Fruit fly (Drosophila melanogaster) whole organism, prepupa: Measurements from ENCODE around the gene Jupiter.

ENCODE experiments used
- CG6276 ChIP-seq: fragments of 200-800 bp; sonication (Bioruptor generic); optimal IDR thresholded peaks from 2 replicates; lab custom pipeline; 2017; ENCODE audit warnings: missing biosample characterization, mild to moderate bottlenecking, missing genetic modification characterization
- fkh ChIP-seq: fragments of 200-800 bp; sonication (Bioruptor generic); optimal IDR thresholded peaks from 3 replicates; lab custom pipeline; 2017; ENCODE audit warnings: missing biosample characterization, mild to moderate bottlenecking, missing genetic modification characterization, moderate library complexity
- topi ChIP-seq: fragments of 200-800 bp; sonication (Bioruptor generic); optimal IDR thresholded peaks from 3 replicates; lab custom pipeline; 2016; ENCODE audit warnings: missing biosample characterization, missing genetic modification characterization

DNA sequence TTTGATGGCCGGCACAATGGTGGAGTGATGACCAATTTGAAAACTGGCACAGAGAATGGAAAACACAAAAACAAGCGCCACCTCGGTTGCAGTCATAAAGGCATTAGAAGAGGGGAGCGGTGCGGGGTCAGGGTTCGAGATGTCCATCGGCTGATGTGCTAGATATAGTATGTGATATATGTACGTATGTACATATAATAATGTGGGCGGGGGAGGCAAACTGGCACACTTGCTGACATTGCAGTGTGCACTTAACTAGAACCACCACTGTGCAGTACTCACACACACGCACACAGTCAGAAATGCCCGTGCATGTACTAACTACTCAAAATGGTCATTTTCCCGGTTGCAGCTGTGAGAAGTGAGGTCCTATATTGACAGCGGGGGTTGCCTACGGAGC, 827 bp downstream of the Jupiter start:
- TF ChIP-seq CG6276 (GFP tag; lab: Kevin White, UChicago) (no peak), fkh (no peak), topi (no peak)
